Fruit fly (Drosophila melanogaster) whole organism, embryonic: ENCODE results near the gene MBD-like.

Source experiments
- Adf1 ChIP-seq: fragments of 200-800 bp; sonication (Bioruptor generic); IDR thresholded peaks from 2 replicates; pipeline ENCODE4 v1.3.6; 2022; ENCODE audit warnings: missing biosample characterization, missing genetic modification characterization
- Bdp1 ChIP-seq: fragments of 200-800 bp; sonication (Bioruptor generic); optimal IDR thresholded peaks from 3 replicates; lab custom pipeline; 2016; ENCODE audit warnings: missing biosample characterization, missing genetic modification characterization
- C15 ChIP-seq: fragments of 200-800 bp; sonication (Bioruptor generic); IDR thresholded peaks from 3 replicates; pipeline ENCODE4 v1.3.6; 2022; ENCODE audit warnings: missing biosample characterization, missing genetic modification characterization
- CG1024 ChIP-seq: fragments of 200-800 bp; sonication (Bioruptor generic); IDR thresholded peaks from 2 replicates; pipeline ENCODE4 v1.3.6; 2022; ENCODE audit warnings: missing biosample characterization, missing genetic modification characterization
- CG10431 ChIP-seq: fragments of 200-800 bp; sonication (Bioruptor generic); optimal IDR thresholded peaks from 3 replicates; lab custom pipeline; 2018; ENCODE audit warnings: missing biosample characterization, mild to moderate bottlenecking, missing genetic modification characterization
- CG10654 ChIP-seq: fragments of 200-800 bp; sonication (Bioruptor generic); optimal IDR thresholded peaks from 2 replicates; lab custom pipeline; 2016; ENCODE audit warnings: missing biosample characterization, missing genetic modification characterization
- CG10959 ChIP-seq: fragments of 200-800 bp; sonication (Bioruptor generic); IDR thresholded peaks from 2 replicates; pipeline ENCODE4 v1.3.6; 2022; ENCODE audit warnings: missing biosample characterization, missing genetic modification characterization
- CG10979 ChIP-seq: fragments of 200-800 bp; sonication (Bioruptor generic); optimal IDR thresholded peaks from 2 replicates; lab custom pipeline; 2018; ENCODE audit warnings: missing biosample characterization, mild to moderate bottlenecking, missing genetic modification characterization, moderate library complexity
- CG12299 ChIP-seq: fragments of 200-800 bp; sonication (Bioruptor generic); optimal IDR thresholded peaks from 2 replicates; lab custom pipeline; 2018; ENCODE audit warnings: missing biosample characterization, mild to moderate bottlenecking, missing genetic modification characterization
- CG13123 ChIP-seq: fragments of 200-800 bp; sonication (Bioruptor generic); optimal IDR thresholded peaks from 2 replicates; lab custom pipeline; 2016; ENCODE audit warnings: missing biosample characterization, missing genetic modification characterization
- CG1529 ChIP-seq: fragments of 200-800 bp; sonication (Bioruptor generic); optimal IDR thresholded peaks from 3 replicates; lab custom pipeline; 2018; ENCODE audit warnings: missing biosample characterization, missing genetic modification characterization
- CG15479 ChIP-seq: fragments of 200-800 bp; sonication (Bioruptor generic); optimal IDR thresholded peaks from 3 replicates; lab custom pipeline; 2019; ENCODE audit warnings: missing biosample characterization, mild to moderate bottlenecking, missing genetic modification characterization, moderate library complexity
- CG1647 ChIP-seq: fragments of 200-800 bp; sonication (Bioruptor generic); optimal IDR thresholded peaks from 3 replicates; lab custom pipeline; 2016; ENCODE audit warnings: missing biosample characterization, missing genetic modification characterization
- CG2120 ChIP-seq: fragments of 200-800 bp; sonication (Bioruptor generic); optimal IDR thresholded peaks from 3 replicates; lab custom pipeline; 2016; ENCODE audit warnings: missing biosample characterization, missing genetic modification characterization
- CG31365 ChIP-seq: fragments of 200-800 bp; sonication (Bioruptor generic); optimal IDR thresholded peaks from 2 replicates; lab custom pipeline; 2018; ENCODE audit warnings: missing biosample characterization, mild to moderate bottlenecking, missing genetic modification characterization
- CG34422 ChIP-seq: fragments of 200-800 bp; sonication (Bioruptor generic); IDR thresholded peaks from 3 replicates; pipeline ENCODE4 v1.3.6; 2022; ENCODE audit warnings: missing biosample characterization, missing genetic modification characterization
- CG5245 ChIP-seq: fragments of 200-800 bp; sonication (Bioruptor generic); optimal IDR thresholded peaks from 3 replicates; lab custom pipeline; 2016; ENCODE audit warnings: missing biosample characterization, missing genetic modification characterization
- CG6683 ChIP-seq: fragments of 200-800 bp; sonication (Bioruptor generic); optimal IDR thresholded peaks from 2 replicates; lab custom pipeline; 2017; ENCODE audit warnings: missing biosample characterization, mild to moderate bottlenecking, missing genetic modification characterization, missing genetic modification reagents
- CG6689 ChIP-seq: fragments of 200-800 bp; sonication (Bioruptor generic); IDR thresholded peaks from 2 replicates; pipeline ENCODE4 v1.3.6; 2022; ENCODE audit warnings: missing biosample characterization, missing genetic modification characterization
- CG6791 ChIP-seq: fragments of 200-800 bp; sonication (Bioruptor generic); IDR thresholded peaks from 3 replicates; pipeline ENCODE4 v1.3.6; 2022; ENCODE audit warnings: missing biosample characterization, missing genetic modification characterization; ENCODE audit not compliant: partially characterized antibody
- CG8290 ChIP-seq, 3 experiments: fragments of 200-800 bp; sonication (Bioruptor generic); optimal IDR thresholded peaks; 2 replicates each; lab custom pipeline; 2016 to 2019; ENCODE audit warnings: missing biosample characterization in 3 of 3, missing genetic modification characterization in 3 of 3, mild to moderate bottlenecking in 2 of 3, moderate library complexity in 1 of 3
- CG8388 ChIP-seq: fragments of 200-800 bp; sonication (Bioruptor generic); optimal IDR thresholded peaks from 2 replicates; lab custom pipeline; 2019; ENCODE audit warnings: missing biosample characterization, mild to moderate bottlenecking, missing genetic modification characterization, moderate library complexity
- CG8765 ChIP-seq: fragments of 200-800 bp; sonication (Bioruptor generic); IDR thresholded peaks from 2 replicates; pipeline ENCODE4 v1.3.6; 2022; ENCODE audit warnings: missing biosample characterization, missing genetic modification characterization
- CG9817 ChIP-seq: fragments of 200-800 bp; sonication (Bioruptor generic); optimal IDR thresholded peaks from 2 replicates; lab custom pipeline; 2018; ENCODE audit warnings: missing biosample characterization, mild to moderate bottlenecking, missing genetic modification characterization, moderate library complexity
- CHES-1-like ChIP-seq: fragments of 200-800 bp; sonication (Bioruptor generic); optimal IDR thresholded peaks from 2 replicates; lab custom pipeline; 2016; ENCODE audit warnings: missing biosample characterization, missing genetic modification characterization
- CTCF ChIP-seq: fragments of 200-800 bp; sonication (Bioruptor generic); optimal IDR thresholded peaks from 2 replicates; lab custom pipeline; 2017; ENCODE audit warnings: missing biosample characterization, mild to moderate bottlenecking, missing genetic modification characterization, moderate library complexity
- Dek ChIP-seq: fragments of 200-800 bp; sonication (Bioruptor generic); optimal IDR thresholded peaks from 3 replicates; lab custom pipeline; 2019; ENCODE audit warnings: missing biosample characterization, mild to moderate bottlenecking, missing genetic modification characterization, moderate library complexity
- Dip2 ChIP-seq: fragments of 200-800 bp; sonication (Bioruptor generic); IDR thresholded peaks from 2 replicates; pipeline ENCODE4 v1.3.6; 2022; ENCODE audit warnings: missing biosample characterization, missing genetic modification characterization
- Dip3 ChIP-seq: fragments of 200-800 bp; sonication (Bioruptor generic); optimal IDR thresholded peaks from 3 replicates; lab custom pipeline; 2016; ENCODE audit warnings: missing biosample characterization, missing genetic modification characterization
- Doc3 ChIP-seq: fragments of 200-800 bp; sonication (Bioruptor generic); IDR thresholded peaks from 3 replicates; pipeline ENCODE4 v1.3.6; 2022; ENCODE audit warnings: missing biosample characterization, missing genetic modification characterization; ENCODE audit not compliant: partially characterized antibody
- Dp ChIP-seq: fragments of 200-800 bp; sonication (Bioruptor generic); optimal IDR thresholded peaks from 2 replicates; lab custom pipeline; 2018; ENCODE audit warnings: missing biosample characterization, mild to moderate bottlenecking, missing genetic modification characterization, moderate library complexity
- Fer1 ChIP-seq: fragments of 200-800 bp; sonication (Bioruptor generic); optimal IDR thresholded peaks from 2 replicates; lab custom pipeline; 2017; ENCODE audit warnings: missing biosample characterization, mild to moderate bottlenecking, missing genetic modification characterization
- HHEX ChIP-seq: fragments of 200-800 bp; sonication (Bioruptor generic); optimal IDR thresholded peaks from 3 replicates; lab custom pipeline; 2017; ENCODE audit warnings: missing biosample characterization, mild to moderate bottlenecking, missing genetic modification characterization, missing genetic modification reagents
- HmgZ ChIP-seq: fragments of 200-800 bp; sonication (Bioruptor generic); optimal IDR thresholded peaks from 2 replicates; lab custom pipeline; 2018; ENCODE audit warnings: missing biosample characterization, mild to moderate bottlenecking, missing genetic modification characterization
- Hr51 ChIP-seq, 2 experiments: fragments of 200-800 bp; sonication (Bioruptor generic); optimal IDR thresholded peaks; 2 replicates in 1 of 2; 3 replicates in 1 of 2; lab custom pipeline; 2016 to 2018; ENCODE audit warnings: missing biosample characterization in 2 of 2, missing genetic modification characterization in 2 of 2, mild to moderate bottlenecking in 1 of 2, moderate library complexity in 1 of 2
- Lpt ChIP-seq: fragments of >200 bp; optimal IDR thresholded peaks from 2 replicates; lab custom pipeline; 2018; ENCODE audit warnings: missing biosample characterization, missing genetic modification characterization
- NfI ChIP-seq: fragments of 200-800 bp; sonication (Bioruptor generic); optimal IDR thresholded peaks from 3 replicates; lab custom pipeline; 2018; ENCODE audit warnings: missing biosample characterization, mild to moderate bottlenecking, missing genetic modification characterization, moderate library complexity
- Oaz ChIP-seq: fragments of 200-800 bp; sonication (Bioruptor generic); IDR thresholded peaks from 2 replicates; pipeline ENCODE4 v1.3.6; 2022; ENCODE audit warnings: missing biosample characterization, missing genetic modification characterization
- PHDP ChIP-seq: fragments of 200-800 bp; sonication (Bioruptor generic); optimal IDR thresholded peaks from 3 replicates; lab custom pipeline; 2018; ENCODE audit warnings: missing biosample characterization, mild to moderate bottlenecking, missing genetic modification characterization, moderate library complexity
- Rfx ChIP-seq: fragments of 200-800 bp; sonication (Bioruptor generic); IDR thresholded peaks from 2 replicates; pipeline ENCODE4 v1.3.6; 2022; ENCODE audit warnings: missing biosample characterization, missing genetic modification characterization
- ap ChIP-seq: fragments of 200-800 bp; sonication (Bioruptor generic); IDR thresholded peaks from 2 replicates; pipeline ENCODE4 v1.3.6; 2022; ENCODE audit warnings: missing biosample characterization, missing genetic modification characterization
- btn ChIP-seq: fragments of 200-800 bp; sonication (Bioruptor generic); optimal IDR thresholded peaks from 2 replicates; lab custom pipeline; 2016; ENCODE audit warnings: missing biosample characterization, missing genetic modification characterization
- chif ChIP-seq, 2 experiments: fragments of 200-800 bp; sonication (Bioruptor generic); optimal IDR thresholded peaks; 3 replicates each; lab custom pipeline; 2016; ENCODE audit warnings: missing biosample characterization in 2 of 2, missing genetic modification characterization in 2 of 2
- cwo ChIP-seq: fragments of 200-800 bp; sonication (Bioruptor generic); optimal IDR thresholded peaks from 3 replicates; lab custom pipeline; 2017; ENCODE audit warnings: missing biosample characterization, missing genetic modification characterization, mild to moderate bottlenecking, moderate library complexity, missing genetic modification reagents
- da ChIP-seq: fragments of 200-800 bp; sonication (Bioruptor generic); optimal IDR thresholded peaks from 2 replicates; lab custom pipeline; 2016; ENCODE audit warnings: missing biosample characterization, missing genetic modification characterization
- exex ChIP-seq: fragments of 200-800 bp; sonication (Bioruptor generic); optimal IDR thresholded peaks from 4 replicates; lab custom pipeline; 2018; ENCODE audit warnings: missing biosample characterization, mild to moderate bottlenecking, missing genetic modification characterization, moderate library complexity
- gsb ChIP-seq: fragments of 200-800 bp; sonication (Bioruptor generic); IDR thresholded peaks from 2 replicates; pipeline ENCODE4 v1.3.6; 2022; ENCODE audit warnings: missing biosample characterization, missing genetic modification characterization
- h ChIP-seq: fragments of >200 bp; optimal IDR thresholded peaks from 2 replicates; lab custom pipeline; 2017
- mirr ChIP-seq: fragments of 200-800 bp; sonication (Bioruptor generic); optimal IDR thresholded peaks from 3 replicates; lab custom pipeline; 2018; ENCODE audit warnings: missing biosample characterization, mild to moderate bottlenecking, missing genetic modification characterization
- salm ChIP-seq: fragments of 200-800 bp; sonication (Bioruptor generic); optimal IDR thresholded peaks from 2 replicates; lab custom pipeline; 2018; ENCODE audit warnings: missing biosample characterization, mild to moderate bottlenecking, missing genetic modification characterization
- sens ChIP-seq: fragments of 200-800 bp; sonication (Bioruptor generic); peaks from one replicate; lab custom pipeline; 2016; ENCODE audit warnings: missing biosample characterization, missing genetic modification characterization
- sna ChIP-seq: fragments of 200-800 bp; sonication (Bioruptor generic); IDR thresholded peaks from 2 replicates; pipeline ENCODE4 v1.3.6; 2022; ENCODE audit warnings: missing biosample characterization, missing genetic modification characterization; ENCODE audit not compliant: partially characterized antibody

The MBD-like gene

dm6 chr3R:9513052-9513420 is 46.5 kb upstream of the MBD-like start, which contains the start of the genes Ras85D and Rlb1 (continued):
- peak; percentile 69 for TF ChIP-seq mirr
- TF ChIP-seq salm (tag; lab: Kevin White, UChicago), result no peak
- TF ChIP-seq Dp (GFP tag; lab: Kevin White, UChicago), result peak; percentile 33
- TF ChIP-seq CG13123 (GFP tag; lab: Kevin White, UChicago), result peak; percentile 42
- TF ChIP-seq h (lab: Kevin White, UChicago), result no peak
- peak; percentile 69 for TF ChIP-seq Fer1 (GFP tag; lab: Kevin White, UChicago)
- TF ChIP-seq CG31365 (tag; lab: Kevin White, UChicago), result no peak
- TF ChIP-seq CG8765 (GFP tag; lab: Robert Waterston, UW), result no peak
- peak; percentile 73 for TF ChIP-seq Dip3 (GFP tag; lab: Kevin White, UChicago)
- TF ChIP-seq CG10654, result peak; percentile 58
- TF ChIP-seq Adf1 (GFP tag; lab: Robert Waterston, UW), result no peak
- TF ChIP-seq HmgZ (tag; lab: Kevin White, UChicago), result peak; percentile 86
- TF ChIP-seq CG1529, result no peak
- TF ChIP-seq Hr51 (GFP tag; optimal IDR thresholded peaks at IDR 0.05; lab: Kevin White, UChicago), result peak in 1 of 2 experiments; percentile 88
- TF ChIP-seq CG8290 (GFP tag; optimal IDR thresholded peaks at IDR 0.05; lab: Kevin White, UChicago), result peak; percentile 70
- peak in 1 of 2 experiments; percentile 62 for TF ChIP-seq CG8290 (tag; optimal IDR thresholded peaks at IDR 0.05; lab: Kevin White, UChicago)
- TF ChIP-seq sens (GFP tag; lab: Kevin White, UChicago), result peak; percentile 94
- TF ChIP-seq da (GFP tag; lab: Kevin White, UChicago), result peak; percentile 45
- no peak for TF ChIP-seq CG6689 (GFP tag; lab: Robert Waterston, UW)
- peak; percentile 80 for TF ChIP-seq CG1647 (GFP tag; lab: Kevin White, UChicago)
- TF ChIP-seq CG6683, result peak; percentile 35
- no peak for TF ChIP-seq CG1024 (GFP tag; lab: Robert Waterston, UW)
- TF ChIP-seq NfI, result peak; percentile 78
- TF ChIP-seq ap (GFP tag; lab: Robert Waterston, UW), result no peak
- no peak for TF ChIP-seq CG6791 (GFP tag; lab: Robert Waterston, UW)
- TF ChIP-seq CG5245 (GFP tag; lab: Kevin White, UChicago), result peak; percentile 42
- no peak for TF ChIP-seq Dip2 (GFP tag; lab: Robert Waterston, UW)
- no peak for TF ChIP-seq CG15479
- TF ChIP-seq CHES-1-like, result peak; percentile 81
- TF ChIP-seq exex (tag; lab: Kevin White, UChicago), result peak; percentile 35
- TF ChIP-seq cwo, result peak; percentile 33
- no peak for TF ChIP-seq CG34422 (GFP tag; lab: Robert Waterston, UW)
- TF ChIP-seq Doc3 (GFP tag; lab: Robert Waterston, UW), result no peak
- peak; percentile 29 for TF ChIP-seq CG8388 (GFP tag; lab: Kevin White, UChicago)
- TF ChIP-seq sna (GFP tag; lab: Robert Waterston, UW), result no peak
- no peak for TF ChIP-seq Rfx (GFP tag; lab: Robert Waterston, UW)
- peak; percentile 59 for TF ChIP-seq Dek (tag; lab: Kevin White, UChicago)
- peak; percentile 58 for TF ChIP-seq Bdp1 (GFP tag; lab: Kevin White, UChicago)
- no peak for TF ChIP-seq C15 (GFP tag; lab: Robert Waterston, UW)
- TF ChIP-seq CG10979, result peak; percentile 61
- TF ChIP-seq CTCF (GFP tag; lab: Kevin White, UChicago), result peak; percentile 7
- TF ChIP-seq Oaz (GFP tag; lab: Robert Waterston, UW), result no peak
- no peak for TF ChIP-seq Lpt (GFP tag; lab: Kevin White, UChicago)
- peak; percentile 72 to 74 for TF ChIP-seq chif (GFP tag; optimal IDR thresholded peaks at IDR 0.05; lab: Kevin White, UChicago)
- TF ChIP-seq PHDP, result peak; percentile 56
- no peak for TF ChIP-seq CG10959 (GFP tag; lab: Robert Waterston, UW)
- TF ChIP-seq CG9817 (tag; lab: Kevin White, UChicago), result peak; percentile 89
- TF ChIP-seq CG2120, result peak; percentile 89
- peak; percentile 60 for TF ChIP-seq HHEX
- TF ChIP-seq CG12299, result peak; percentile 14
- TF ChIP-seq btn (GFP tag; lab: Kevin White, UChicago), result peak; percentile 51
- TF ChIP-seq CG10431 (GFP tag; lab: Kevin White, UChicago), result no peak
- no peak for TF ChIP-seq gsb (GFP tag; lab: Robert Waterston, UW)
